Fruit fly (Drosophila melanogaster) whole organism, pupa: Measurements from ENCODE around the gene CG32750.

Experiments
- CG10348 ChIP-seq: fragments of 200-800 bp; sonication (Bioruptor generic); IDR thresholded peaks from 2 replicates; pipeline ENCODE4 v1.3.6; 2022; ENCODE audit warnings: missing biosample characterization, missing genetic modification characterization
- CG12605 ChIP-seq: fragments of 200-800 bp; sonication (Bioruptor generic); IDR thresholded peaks from 2 replicates; pipeline ENCODE4 v1.3.6; 2022; ENCODE audit warnings: missing biosample characterization, missing genetic modification characterization
- CG15710 ChIP-seq: fragments of 200-800 bp; sonication (Bioruptor generic); optimal IDR thresholded peaks from 2 replicates; lab custom pipeline; 2018; ENCODE audit warnings: missing biosample characterization, mild to moderate bottlenecking, missing genetic modification characterization, moderate library complexity
- CG32121 ChIP-seq: fragments of 200-800 bp; sonication (Bioruptor generic); IDR thresholded peaks from 2 replicates; pipeline ENCODE4 v1.3.6; 2022; ENCODE audit warnings: missing biosample characterization, missing genetic modification characterization
- CG4496 ChIP-seq: fragments of 200-800 bp; sonication (Bioruptor generic); IDR thresholded peaks from 3 replicates; pipeline ENCODE4 v1.3.6; 2022; ENCODE audit warnings: missing biosample characterization, missing genetic modification characterization
- CG8159 ChIP-seq: fragments of 200-800 bp; sonication (Bioruptor generic); optimal IDR thresholded peaks from 3 replicates; lab custom pipeline; 2018; ENCODE audit warnings: missing biosample characterization, mild to moderate bottlenecking, missing genetic modification characterization, moderate library complexity
- CG8301 ChIP-seq: fragments of 200-800 bp; sonication (Bioruptor generic); optimal IDR thresholded peaks from 2 replicates; lab custom pipeline; 2018; ENCODE audit warnings: missing biosample characterization, mild to moderate bottlenecking, missing genetic modification characterization
- CG9948 ChIP-seq: fragments of 200-800 bp; sonication (Bioruptor generic); optimal IDR thresholded peaks from 2 replicates; lab custom pipeline; 2018; ENCODE audit warnings: missing biosample characterization, mild to moderate bottlenecking, missing genetic modification characterization, moderate library complexity
- EcR ChIP-seq: fragments of 200-800 bp; sonication (Bioruptor generic); optimal IDR thresholded peaks from 3 replicates; lab custom pipeline; 2019; ENCODE audit warnings: missing biosample characterization, missing genetic modification characterization, mild to moderate bottlenecking, moderate library complexity, missing genetic modification reagents
- Pif1A ChIP-seq: fragments of 200-800 bp; sonication (Bioruptor generic); optimal IDR thresholded peaks from 3 replicates; lab custom pipeline; 2016; ENCODE audit warnings: missing biosample characterization, missing genetic modification characterization
- Snoo ChIP-seq: fragments of 200-800 bp; sonication (Bioruptor generic); optimal IDR thresholded peaks from 3 replicates; lab custom pipeline; 2017; ENCODE audit warnings: missing biosample characterization, mild to moderate bottlenecking, missing genetic modification characterization, inconsistent platforms
- gl ChIP-seq: fragments of 200-800 bp; sonication (Bioruptor generic); optimal IDR thresholded peaks from 2 replicates; lab custom pipeline; 2018; ENCODE audit warnings: missing biosample characterization, mild to moderate bottlenecking, missing genetic modification characterization
- rn ChIP-seq: fragments of 200-800 bp; sonication (Bioruptor generic); IDR thresholded peaks from 2 replicates; pipeline ENCODE4 v1.3.6; 2022; ENCODE audit warnings: missing biosample characterization, missing genetic modification characterization

dm6 chrX:6196339-6196738, at the start of gene CG32750:
- no peak for TF ChIP-seq gl (tag; lab: Kevin White, UChicago)
- no peak for TF ChIP-seq CG15710 (tag; lab: Kevin White, UChicago)
- TF ChIP-seq EcR = no peak
- no peak for TF ChIP-seq CG4496 (GFP tag; lab: Robert Waterston, UW)
- no peak for TF ChIP-seq Pif1A (GFP tag; lab: Kevin White, UChicago)
- no peak for TF ChIP-seq rn (GFP tag; lab: Robert Waterston, UW)
- TF ChIP-seq CG8301 (tag; lab: Kevin White, UChicago) = no peak
- no peak for TF ChIP-seq CG32121 (GFP tag; lab: Robert Waterston, UW)
- TF ChIP-seq CG10348 = no peak
- no peak for TF ChIP-seq CG9948 (tag; lab: Kevin White, UChicago)
- no peak for TF ChIP-seq CG12605 (GFP tag; lab: Robert Waterston, UW)
- TF ChIP-seq CG8159 = no peak
- no peak for TF ChIP-seq Snoo (tag; lab: Kevin White, UChicago)
